Worm (Caenorhabditis elegans) whole organism, late embryonic: ENCODE data around the gene cest-4.

Experiments
- ama-1 ChIP-seq: fragments of 150-350 bp; optimal IDR thresholded peaks from 2 replicates; lab custom pipeline; 2014
- ceh-22 ChIP-seq: sonication (generic microtip); optimal IDR thresholded peaks from 2 replicates; lab custom pipeline; 2017; ENCODE audit warnings: missing biosample characterization, missing genetic modification characterization
- elt-2 ChIP-seq: sonication (generic microtip); optimal IDR thresholded peaks from 2 replicates; lab custom pipeline; 2016; ENCODE audit warnings: missing genetic modification reagents, missing genetic modification characterization, missing compliant biosample characterization
- ets-4 ChIP-seq: sonication (generic microtip); optimal IDR thresholded peaks from 2 replicates; lab custom pipeline; 2016; ENCODE audit warnings: missing genetic modification characterization, missing compliant biosample characterization
- fax-1 ChIP-seq: sonication (generic microtip); optimal IDR thresholded peaks from 2 replicates; lab custom pipeline; 2016; ENCODE audit warnings: missing genotype, missing genetic modification characterization, missing compliant biosample characterization
- hlh-15 ChIP-seq: sonication (generic microtip); optimal IDR thresholded peaks from 2 replicates; lab custom pipeline; 2016; ENCODE audit warnings: missing genetic modification characterization, missing compliant biosample characterization
- pag-3 ChIP-seq: sonication (generic microtip); optimal IDR thresholded peaks from 2 replicates; lab custom pipeline; 2016; ENCODE audit warnings: missing compliant biosample characterization, missing genetic modification characterization, borderline replicate concordance
- pat-9 ChIP-seq: fragments of 200-800 bp; sonication (Bioruptor generic); optimal IDR thresholded peaks from 2 replicates; lab custom pipeline; 2018; ENCODE audit warnings: mild to moderate bottlenecking, missing genetic modification characterization, moderate library complexity, missing compliant biosample characterization
- pqm-1 ChIP-seq: sonication (generic microtip); optimal IDR thresholded peaks from 2 replicates; lab custom pipeline; 2016; ENCODE audit warnings: missing genetic modification characterization, missing compliant biosample characterization
- ref-2 ChIP-seq: sonication (generic microtip); optimal IDR thresholded peaks from 2 replicates; lab custom pipeline; 2016; ENCODE audit warnings: missing genetic modification characterization, missing compliant biosample characterization
- sox-4 ChIP-seq: sonication (generic microtip); optimal IDR thresholded peaks from 2 replicates; lab custom pipeline; 2017; ENCODE audit warnings: mild to moderate bottlenecking, missing genetic modification characterization, inconsistent platforms, missing compliant biosample characterization
- syd-9 ChIP-seq: sonication (generic microtip); optimal IDR thresholded peaks from 2 replicates; lab custom pipeline; 2016; ENCODE audit warnings: mild to moderate bottlenecking, missing genetic modification characterization, moderate library complexity, missing compliant biosample characterization
- unc-86 ChIP-seq: sonication (generic microtip); optimal IDR thresholded peaks from 2 replicates; lab custom pipeline; 2016; ENCODE audit warnings: missing genetic modification characterization, missing compliant biosample characterization

- TF ChIP-seq pag-3 (no peak), fax-1 (no peak), hlh-15 (tag; lab: Kevin White, UChicago) (no peak), ceh-22 (tag; lab: Kevin White, UChicago) (no peak), elt-2 (tag; lab: Kevin White, UChicago) (no peak), unc-86 (tag; lab: Kevin White, UChicago) (no peak), pat-9 (no peak), ets-4 (tag; lab: Kevin White, UChicago) (no peak), syd-9 (tag; lab: Kevin White, UChicago) (no peak), pqm-1 (tag; lab: Kevin White, UChicago) (no peak), ref-2 (no peak), ama-1 (no peak), sox-4 (tag; lab: Kevin White, UChicago) (no peak)
Observed at ce11 chrIV:6804815-6805214, 2.7 kb upstream of the cest-4 start, which contains the start of gene C17H12.37.
